Worm (Caenorhabditis elegans): ENCODE results near the gene clec-139.

clec-139 gene

DNA sequence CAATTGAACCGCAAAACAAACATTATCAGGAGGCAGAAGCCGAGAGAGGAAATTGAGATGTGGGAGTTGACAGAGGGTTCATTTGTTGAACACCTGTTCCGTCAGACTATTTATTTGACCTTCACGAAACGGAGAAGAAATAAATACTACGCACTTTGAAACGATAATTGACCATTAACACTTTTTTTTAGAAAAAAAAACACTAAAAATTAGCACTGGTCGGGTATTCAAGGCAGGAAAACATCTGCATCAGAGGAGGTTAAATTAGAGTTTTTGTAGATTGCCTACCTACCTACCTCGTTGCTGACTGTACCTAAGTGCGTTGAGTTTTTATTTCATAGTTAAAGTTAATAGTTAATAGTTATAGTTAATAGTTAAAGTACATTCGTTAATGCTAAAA, 28.5 kb upstream of the clec-139 start:
- no peak for TF ChIP-seq B0310.2 (tag; optimal IDR thresholded peaks at IDR 0.05)
- no peak for TF ChIP-seq tbx-37 (GFP tag; conservative IDR thresholded peaks at IDR 0.05)
- no peak for TF ChIP-seq ets-7 (tag; optimal IDR thresholded peaks at IDR 0.05)
- TF ChIP-seq flt-1 (GFP tag; IDR thresholded peaks at IDR 0.05): no peak
- no peak for TF ChIP-seq hmg-4 (GFP tag; optimal IDR thresholded peaks at IDR 0.05)
- TF ChIP-seq ama-1 (optimal IDR thresholded peaks at IDR 0.05): no peak
- TF ChIP-seq tbx-11 (GFP tag; IDR thresholded peaks at IDR 0.05): no peak
- TF ChIP-seq sea-1 (GFP tag; conservative IDR thresholded peaks at IDR 0.05): no peak
- no peak for TF ChIP-seq ceh-13 (GFP tag; optimal IDR thresholded peaks at IDR 0.05)
- no peak for TF ChIP-seq tra-4 (tag; optimal IDR thresholded peaks at IDR 0.05)
- no peak for TF ChIP-seq F13C5.2 (tag; optimal IDR thresholded peaks at IDR 0.05)
- no peak for TF ChIP-seq hmbx-1 (tag; optimal IDR thresholded peaks at IDR 0.05)
- TF ChIP-seq aly-1 (tag; optimal IDR thresholded peaks at IDR 0.05): no peak

DNA sequence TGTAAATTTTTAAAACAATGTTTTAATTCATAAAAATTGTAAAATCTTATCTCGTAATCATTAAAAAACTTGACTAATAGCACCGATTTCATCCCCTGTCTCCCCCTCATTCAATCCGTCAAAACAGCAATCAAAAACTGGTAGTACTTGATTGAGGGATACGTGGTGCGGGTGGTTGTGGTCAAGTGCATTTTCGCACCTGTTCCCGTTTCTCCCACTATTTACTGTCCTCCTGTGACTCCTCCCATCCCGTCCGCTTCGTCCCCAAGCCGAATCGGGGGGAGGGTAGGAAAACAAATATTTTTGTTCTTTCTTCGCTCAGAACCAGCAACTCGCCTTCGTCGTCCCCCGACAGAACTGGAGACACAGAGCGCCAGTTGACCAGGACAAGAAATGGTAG, 27.2 kb upstream of the clec-139 start, which contains the start of gene lgc-27:
Gene lgc-27 (plus strand): TSS at position 301 of the 400 bp plus-strand sequence.
- TF ChIP-seq hnd-1 (tag; optimal IDR thresholded peaks at IDR 0.05) (no peak), tra-4 (tag; optimal IDR thresholded peaks at IDR 0.05) (no peak), tbx-11 (GFP tag; IDR thresholded peaks at IDR 0.05) (no peak), flt-1 (GFP tag; IDR thresholded peaks at IDR 0.05) (no peak), aly-1 (tag; optimal IDR thresholded peaks at IDR 0.05) (no peak), hmg-4 (GFP tag; optimal IDR thresholded peaks at IDR 0.05) (no peak), ceh-36 (tag; optimal IDR thresholded peaks at IDR 0.05) (no peak), sea-1 (GFP tag; conservative IDR thresholded peaks at IDR 0.05) (no peak), ama-1 (optimal IDR thresholded peaks at IDR 0.05) (no peak), ceh-13 (GFP tag; optimal IDR thresholded peaks at IDR 0.05) (no peak), F13C5.2 (tag; optimal IDR thresholded peaks at IDR 0.05) (no peak), scrt-1 (GFP tag; IDR thresholded peaks at IDR 0.05) (no peak), pes-1 (GFP tag; IDR thresholded peaks at IDR 0.05) (no peak), tbx-37 (GFP tag; conservative IDR thresholded peaks at IDR 0.05) (no peak)

DNA sequence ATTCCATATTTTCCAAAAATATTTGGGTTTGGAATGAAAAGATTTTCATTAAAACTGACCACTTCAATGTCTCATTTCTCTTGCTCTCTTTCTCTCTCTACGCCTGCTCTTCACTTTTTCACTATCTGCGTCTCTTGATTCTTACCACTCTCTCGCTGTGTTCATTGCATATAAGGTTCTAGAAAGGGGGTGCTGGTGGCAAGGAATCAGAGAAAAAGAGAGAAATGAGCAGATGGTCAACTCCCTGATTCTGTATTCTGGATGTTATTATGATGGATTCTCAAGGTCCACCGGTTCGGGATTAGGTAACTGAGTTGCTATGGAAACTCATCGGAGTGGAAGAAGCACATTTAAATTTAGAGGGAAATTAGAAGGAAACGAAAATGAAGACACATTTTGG, 19.2 kb upstream of the clec-139 start:
- TF ChIP-seq scrt-1 (GFP tag; IDR thresholded peaks at IDR 0.05) (no peak), hmg-4 (GFP tag; optimal IDR thresholded peaks at IDR 0.05) (no peak), B0310.2 (tag; optimal IDR thresholded peaks at IDR 0.05) (no peak), F13C5.2 (tag; optimal IDR thresholded peaks at IDR 0.05) (no peak), tbx-37 (GFP tag; conservative IDR thresholded peaks at IDR 0.05) (no peak), tra-4 (tag; optimal IDR thresholded peaks at IDR 0.05) (no peak), ama-1 (optimal IDR thresholded peaks at IDR 0.05) (no peak), flt-1 (GFP tag; IDR thresholded peaks at IDR 0.05) (no peak), hmbx-1 (tag; optimal IDR thresholded peaks at IDR 0.05) (no peak), hnd-1 (tag; optimal IDR thresholded peaks at IDR 0.05) (no peak), sea-1 (GFP tag; conservative IDR thresholded peaks at IDR 0.05) (no peak), ceh-13 (GFP tag; optimal IDR thresholded peaks at IDR 0.05) (no peak), ceh-36 (tag; optimal IDR thresholded peaks at IDR 0.05) (no peak), ets-7 (tag; optimal IDR thresholded peaks at IDR 0.05) (no peak), aly-1 (tag; optimal IDR thresholded peaks at IDR 0.05) (no peak), tbx-11 (GFP tag; IDR thresholded peaks at IDR 0.05) (no peak), pes-1 (GFP tag; IDR thresholded peaks at IDR 0.05) (no peak)

DNA sequence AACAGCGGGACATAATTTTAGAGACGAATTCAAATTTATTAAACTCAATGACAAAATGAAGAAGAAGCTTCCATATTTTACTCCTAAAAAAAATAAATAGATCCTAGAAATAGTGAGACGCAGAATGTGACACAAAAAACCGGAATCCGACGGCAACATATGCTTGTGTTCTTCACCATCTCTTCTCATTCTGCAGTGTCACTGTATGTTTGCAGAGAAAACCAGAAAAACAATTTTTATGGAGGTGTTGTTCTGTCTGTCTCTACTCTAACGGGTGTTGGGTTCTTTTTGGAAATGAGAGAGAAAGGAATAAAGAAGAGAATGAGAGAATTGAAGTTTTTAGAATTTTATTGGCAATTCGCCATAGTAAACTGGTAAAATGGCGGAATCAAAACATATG, 17.3 kb upstream of the clec-139 start:
- TF ChIP-seq tra-4 (tag; optimal IDR thresholded peaks at IDR 0.05) (no peak), ama-1 (optimal IDR thresholded peaks at IDR 0.05) (no peak), hmbx-1 (tag; optimal IDR thresholded peaks at IDR 0.05) (no peak), F13C5.2 (tag; optimal IDR thresholded peaks at IDR 0.05) (no peak), tbx-37 (GFP tag; conservative IDR thresholded peaks at IDR 0.05) (no peak), ets-7 (tag; optimal IDR thresholded peaks at IDR 0.05) (no peak), tbx-11 (GFP tag; IDR thresholded peaks at IDR 0.05) (no peak), sea-1 (GFP tag; conservative IDR thresholded peaks at IDR 0.05) (no peak), ceh-13 (GFP tag; optimal IDR thresholded peaks at IDR 0.05) (no peak), B0310.2 (tag; optimal IDR thresholded peaks at IDR 0.05) (no peak), aly-1 (tag; optimal IDR thresholded peaks at IDR 0.05) (no peak), hnd-1 (tag; optimal IDR thresholded peaks at IDR 0.05) (no peak), hmg-4 (GFP tag; optimal IDR thresholded peaks at IDR 0.05) (no peak), scrt-1 (GFP tag; IDR thresholded peaks at IDR 0.05) (no peak), ceh-36 (tag; optimal IDR thresholded peaks at IDR 0.05) (no peak), pes-1 (GFP tag; IDR thresholded peaks at IDR 0.05) (no peak), flt-1 (GFP tag; IDR thresholded peaks at IDR 0.05) (no peak)

DNA sequence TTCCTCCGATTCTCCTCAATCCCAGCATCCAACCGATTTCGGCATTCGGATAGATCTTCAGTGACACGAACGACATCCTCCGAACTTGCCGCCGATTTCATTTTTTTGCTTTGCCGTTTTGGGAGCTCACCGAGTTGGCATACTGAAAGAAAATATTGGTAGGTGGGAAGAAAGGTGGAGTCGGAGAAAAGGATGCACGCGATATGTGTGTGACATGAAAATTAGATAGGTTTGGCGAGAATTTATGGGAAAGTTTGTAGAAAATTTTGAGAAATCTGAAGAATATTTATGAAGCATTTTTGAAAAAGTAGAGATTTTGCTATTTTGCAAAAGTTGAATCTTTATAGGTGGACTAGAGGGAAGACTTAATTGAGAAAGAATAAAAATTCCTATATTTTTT, 16.7 kb upstream of the clec-139 start, which contains the start of gene che-10:
Gene che-10 (minus strand): TSS at position 101 of the 400 bp plus-strand sequence.
- TF ChIP-seq hmg-4 (GFP tag; optimal IDR thresholded peaks at IDR 0.05) (no peak), ets-7 (tag; optimal IDR thresholded peaks at IDR 0.05) (no peak), aly-1 (tag; optimal IDR thresholded peaks at IDR 0.05) (no peak), sea-1 (GFP tag; conservative IDR thresholded peaks at IDR 0.05) (no peak), hnd-1 (tag; optimal IDR thresholded peaks at IDR 0.05) (no peak)

DNA sequence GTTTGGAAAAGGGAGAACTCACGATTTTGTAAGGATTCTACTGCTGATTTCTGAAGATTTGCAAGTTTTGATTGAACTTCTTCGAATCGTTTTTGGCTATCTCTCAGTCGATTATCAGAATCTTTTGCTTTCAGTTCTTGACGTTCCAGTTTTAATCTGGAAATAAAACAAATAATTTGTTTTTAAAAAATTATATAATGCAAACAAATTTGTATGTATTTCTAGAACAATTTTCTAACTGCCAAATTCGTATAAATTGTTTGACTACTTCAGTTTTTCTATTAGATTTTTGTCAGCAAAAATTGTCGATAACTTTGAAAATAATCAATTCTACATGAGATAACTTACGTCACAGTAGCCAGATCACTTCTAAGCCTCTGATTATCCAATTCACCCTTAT, 9.9 kb upstream of the clec-139 start:
- TF ChIP-seq pes-1 (GFP tag; IDR thresholded peaks at IDR 0.05): no peak

DNA sequence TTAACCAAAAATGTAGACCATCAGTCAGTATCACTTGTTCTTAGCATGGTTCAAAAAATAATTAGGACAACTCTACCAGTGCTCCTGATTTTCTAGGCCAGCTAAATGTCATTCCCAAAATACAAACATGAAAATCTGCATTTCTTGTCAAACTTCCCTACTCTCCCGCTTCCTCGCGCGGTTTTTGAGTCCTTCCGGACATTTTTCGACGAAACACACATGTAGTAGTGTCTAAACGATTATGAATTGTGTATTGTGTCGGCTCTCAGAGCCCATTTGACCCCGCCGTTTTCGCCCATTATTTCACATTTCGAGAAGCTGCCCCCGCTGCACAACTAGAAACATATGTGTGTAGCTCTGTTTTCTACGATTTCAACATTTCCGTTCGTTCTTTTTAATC, 5.1 kb upstream of the clec-139 start, which contains the start of gene F35D11.1:
Gene F35D11.1 (plus strand): TSS at position 301 of the 400 bp plus-strand sequence.
- TF ChIP-seq hmbx-1 (tag; optimal IDR thresholded peaks at IDR 0.05) (no peak), ceh-13 (GFP tag; optimal IDR thresholded peaks at IDR 0.05) (no peak), ets-7 (tag; optimal IDR thresholded peaks at IDR 0.05) (no peak), pes-1 (GFP tag; IDR thresholded peaks at IDR 0.05) (no peak), hmg-4 (GFP tag; optimal IDR thresholded peaks at IDR 0.05) (no peak), sea-1 (GFP tag; conservative IDR thresholded peaks at IDR 0.05) (no peak), B0310.2 (tag; optimal IDR thresholded peaks at IDR 0.05) (no peak), ama-1 (optimal IDR thresholded peaks at IDR 0.05) (no peak), tbx-37 (GFP tag; conservative IDR thresholded peaks at IDR 0.05) (no peak), flt-1 (GFP tag; IDR thresholded peaks at IDR 0.05) (no peak), tra-4 (tag; optimal IDR thresholded peaks at IDR 0.05) (no peak), F13C5.2 (tag; optimal IDR thresholded peaks at IDR 0.05) (no peak), tbx-11 (GFP tag; IDR thresholded peaks at IDR 0.05) (no peak), hnd-1 (tag; optimal IDR thresholded peaks at IDR 0.05) (no peak), ceh-36 (tag; optimal IDR thresholded peaks at IDR 0.05) (no peak), aly-1 (tag; optimal IDR thresholded peaks at IDR 0.05) (no peak), scrt-1 (GFP tag; IDR thresholded peaks at IDR 0.05) (no peak)
